Fruit fly (Drosophila melanogaster) whole organism, embryonic: ENCODE measurements around the gene Clk.

Experiments used
- Bdp1 ChIP-seq: fragments of 200-800 bp; sonication (Bioruptor generic); optimal IDR thresholded peaks from 3 replicates; lab custom pipeline; 2016; ENCODE audit warnings: missing biosample characterization, missing genetic modification characterization
- Bgb ChIP-seq: fragments of 200-800 bp; sonication (Bioruptor generic); IDR thresholded peaks from 2 replicates; pipeline ENCODE4 v1.3.6; 2022; ENCODE audit warnings: missing biosample characterization, missing genetic modification characterization; ENCODE audit not compliant: partially characterized antibody
- C15 ChIP-seq: fragments of 200-800 bp; sonication (Bioruptor generic); IDR thresholded peaks from 3 replicates; pipeline ENCODE4 v1.3.6; 2022; ENCODE audit warnings: missing biosample characterization, missing genetic modification characterization
- CG10366 ChIP-seq: fragments of 200-800 bp; sonication (Bioruptor generic); IDR thresholded peaks from 2 replicates; pipeline ENCODE4 v1.3.6; 2022; ENCODE audit warnings: missing biosample characterization, missing genetic modification characterization
- CG12769 ChIP-seq: fragments of 200-800 bp; sonication (Bioruptor generic); optimal IDR thresholded peaks from 2 replicates; lab custom pipeline; 2019; ENCODE audit warnings: missing biosample characterization, mild to moderate bottlenecking, missing genetic modification characterization, moderate library complexity
- CG13123 ChIP-seq: fragments of 200-800 bp; sonication (Bioruptor generic); optimal IDR thresholded peaks from 2 replicates; lab custom pipeline; 2016; ENCODE audit warnings: missing biosample characterization, missing genetic modification characterization
- CG13296 ChIP-seq: fragments of 200-800 bp; sonication (Bioruptor generic); optimal IDR thresholded peaks from 3 replicates; lab custom pipeline; 2018; ENCODE audit warnings: missing biosample characterization, mild to moderate bottlenecking, missing genetic modification characterization
- CG14710 ChIP-seq: fragments of 200-800 bp; sonication (Bioruptor generic); optimal IDR thresholded peaks from 3 replicates; lab custom pipeline; 2019; ENCODE audit warnings: missing biosample characterization, mild to moderate bottlenecking, missing genetic modification characterization, moderate library complexity
- CG14860 ChIP-seq: fragments of 200-800 bp; sonication (Bioruptor generic); IDR thresholded peaks from 3 replicates; pipeline ENCODE4 v1.3.6; 2022; ENCODE audit warnings: missing biosample characterization, missing genetic modification characterization; ENCODE audit not compliant: partially characterized antibody
- CG15514 ChIP-seq: fragments of 200-800 bp; sonication (Bioruptor generic); optimal IDR thresholded peaks from 3 replicates; lab custom pipeline; 2017; ENCODE audit warnings: missing biosample characterization, missing genetic modification characterization, mild to moderate bottlenecking, moderate library complexity, missing genetic modification reagents
- CG16863 ChIP-seq: fragments of 200-800 bp; sonication (Bioruptor generic); optimal IDR thresholded peaks from 3 replicates; lab custom pipeline; 2016; ENCODE audit warnings: missing biosample characterization, missing genetic modification characterization
- CG2889 ChIP-seq: fragments of 200-800 bp; sonication (Bioruptor generic); IDR thresholded peaks from 3 replicates; pipeline ENCODE4 v1.3.6; 2022; ENCODE audit warnings: missing biosample characterization, missing genetic modification characterization
- CG3407 ChIP-seq: fragments of 200-800 bp; sonication (Bioruptor generic); optimal IDR thresholded peaks from 2 replicates; lab custom pipeline; 2018; ENCODE audit warnings: missing biosample characterization, mild to moderate bottlenecking, missing genetic modification characterization
- CG5953 ChIP-seq: fragments of 200-800 bp; sonication (Bioruptor generic); IDR thresholded peaks from 2 replicates; pipeline ENCODE4 v1.3.6; 2022; ENCODE audit warnings: missing biosample characterization, missing genetic modification characterization
- CG6813 ChIP-seq: fragments of 200-800 bp; sonication (Bioruptor generic); optimal IDR thresholded peaks from 2 replicates; lab custom pipeline; 2017; ENCODE audit warnings: missing biosample characterization, missing genetic modification characterization, mild to moderate bottlenecking, moderate library complexity, missing genetic modification reagents
- CG8359 ChIP-seq: fragments of 200-800 bp; sonication (Bioruptor generic); optimal IDR thresholded peaks from 2 replicates; lab custom pipeline; 2017; ENCODE audit warnings: missing biosample characterization, mild to moderate bottlenecking, missing genetic modification characterization, borderline replicate concordance
- CHES-1-like ChIP-seq: fragments of 200-800 bp; sonication (Bioruptor generic); optimal IDR thresholded peaks from 2 replicates; lab custom pipeline; 2016; ENCODE audit warnings: missing biosample characterization, missing genetic modification characterization
- Gsc ChIP-seq: fragments of 200-800 bp; sonication (Bioruptor generic); IDR thresholded peaks from 2 replicates; pipeline ENCODE4 v1.3.6; 2022; ENCODE audit warnings: missing biosample characterization, missing genetic modification characterization
- H2.0 ChIP-seq: fragments of 200-800 bp; sonication (Bioruptor generic); IDR thresholded peaks from 2 replicates; pipeline ENCODE4 v1.3.6; 2022; ENCODE audit warnings: missing biosample characterization, missing genetic modification characterization
- Hand ChIP-seq: fragments of 200-800 bp; sonication (Bioruptor generic); optimal IDR thresholded peaks from 2 replicates; lab custom pipeline; 2017; ENCODE audit warnings: mild to moderate bottlenecking, missing biosample characterization, missing genetic modification reagents, missing genetic modification characterization
- NK7.1 ChIP-seq: fragments of 200-800 bp; sonication (Bioruptor generic); optimal IDR thresholded peaks from 3 replicates; lab custom pipeline; 2016; ENCODE audit warnings: missing biosample characterization, missing genetic modification characterization
- Neu2 ChIP-seq: fragments of 200-800 bp; sonication (Bioruptor generic); optimal IDR thresholded peaks from 3 replicates; lab custom pipeline; 2016; ENCODE audit warnings: missing biosample characterization, missing genetic modification characterization, borderline replicate concordance
- Rfx ChIP-seq: fragments of 200-800 bp; sonication (Bioruptor generic); IDR thresholded peaks from 2 replicates; pipeline ENCODE4 v1.3.6; 2022; ENCODE audit warnings: missing biosample characterization, missing genetic modification characterization
- Stat92E ChIP-seq, 3 experiments: fragments of >200 bp in 2 of 3; fragments of 200-800 bp in 1 of 3; sonication (Bioruptor generic) in 1 of 3; optimal IDR thresholded peaks; 2 replicates each; lab custom pipeline; 2017 to 2019; ENCODE audit warnings: missing biosample characterization in 3 of 3, missing genetic modification characterization in 3 of 3, mild to moderate bottlenecking in 1 of 3, moderate library complexity in 1 of 3
- bbx ChIP-seq: fragments of 200-800 bp; sonication (Bioruptor generic); IDR thresholded peaks from 2 replicates; pipeline ENCODE4 v1.3.6; 2022; ENCODE audit warnings: missing biosample characterization, missing genetic modification characterization; ENCODE audit not compliant: partially characterized antibody
- bowl ChIP-seq: fragments of 200-800 bp; sonication (Bioruptor generic); IDR thresholded peaks from 2 replicates; pipeline ENCODE4 v1.3.6; 2022; ENCODE audit warnings: missing biosample characterization, missing genetic modification characterization
- btn ChIP-seq: fragments of 200-800 bp; sonication (Bioruptor generic); optimal IDR thresholded peaks from 2 replicates; lab custom pipeline; 2016; ENCODE audit warnings: missing biosample characterization, missing genetic modification characterization
- chif ChIP-seq, 2 experiments: fragments of 200-800 bp; sonication (Bioruptor generic); optimal IDR thresholded peaks; 3 replicates each; lab custom pipeline; 2016; ENCODE audit warnings: missing biosample characterization in 2 of 2, missing genetic modification characterization in 2 of 2
- chinmo ChIP-seq: fragments of 200-800 bp; sonication (Bioruptor generic); IDR thresholded peaks from 4 replicates; pipeline ENCODE4 v1.3.6; 2022; ENCODE audit warnings: missing biosample characterization, missing genetic modification characterization; ENCODE audit not compliant: partially characterized antibody
- eve ChIP-seq, 2 experiments: fragments of >200 bp; optimal IDR thresholded peaks; 2 replicates each; lab custom pipeline; 2017; ENCODE audit warnings: missing biosample characterization in 2 of 2, missing genetic modification characterization in 2 of 2
- fd96Cb ChIP-seq: fragments of 200-800 bp; sonication (Bioruptor generic); optimal IDR thresholded peaks from 2 replicates; lab custom pipeline; 2018; ENCODE audit warnings: missing biosample characterization, mild to moderate bottlenecking, missing genetic modification characterization, moderate library complexity
- ftz-f1 ChIP-seq: fragments of 200-800 bp; sonication (Bioruptor generic); optimal IDR thresholded peaks from 2 replicates; lab custom pipeline; 2016; ENCODE audit warnings: missing biosample characterization, missing genetic modification characterization
- gem ChIP-seq: fragments of 200-800 bp; sonication (Bioruptor generic); optimal IDR thresholded peaks from 2 replicates; lab custom pipeline; 2019; ENCODE audit warnings: missing biosample characterization, mild to moderate bottlenecking, missing genetic modification characterization, moderate library complexity
- inv ChIP-seq: fragments of 200-800 bp; sonication (Bioruptor generic); IDR thresholded peaks from 2 replicates; pipeline ENCODE4 v1.3.6; 2022; ENCODE audit warnings: missing biosample characterization, missing genetic modification characterization; ENCODE audit not compliant: partially characterized antibody
- kay ChIP-seq: fragments of 200-800 bp; sonication (Bioruptor generic); optimal IDR thresholded peaks from 2 replicates; lab custom pipeline; 2016; ENCODE audit warnings: missing biosample characterization, missing genetic modification characterization
- knrl ChIP-seq: fragments of 200-800 bp; sonication (Bioruptor generic); IDR thresholded peaks from 3 replicates; pipeline ENCODE4 v1.3.6; 2022; ENCODE audit warnings: missing biosample characterization, missing genetic modification characterization; ENCODE audit not compliant: partially characterized antibody
- luna ChIP-seq: fragments of 200-800 bp; sonication (Bioruptor generic); optimal IDR thresholded peaks from 2 replicates; lab custom pipeline; 2016; ENCODE audit warnings: missing biosample characterization, missing genetic modification characterization
- oc ChIP-seq: fragments of 200-800 bp; sonication (Bioruptor generic); optimal IDR thresholded peaks from 2 replicates; lab custom pipeline; 2018; ENCODE audit warnings: missing biosample characterization, mild to moderate bottlenecking, missing genetic modification characterization, moderate library complexity
- ro ChIP-seq: fragments of 200-800 bp; sonication (Bioruptor generic); IDR thresholded peaks from 2 replicates; pipeline ENCODE4 v1.3.6; 2022; ENCODE audit warnings: missing biosample characterization, missing genetic modification characterization
- sd ChIP-seq: fragments of 200-800 bp; sonication (Bioruptor generic); optimal IDR thresholded peaks from 3 replicates; lab custom pipeline; 2018; ENCODE audit warnings: missing biosample characterization, mild to moderate bottlenecking, missing genetic modification characterization, moderate library complexity
- slbo ChIP-seq: fragments of 200-800 bp; sonication (Bioruptor generic); IDR thresholded peaks from 2 replicates; pipeline ENCODE4 v1.3.6; 2022; ENCODE audit warnings: missing biosample characterization, missing genetic modification characterization
- sqz ChIP-seq: fragments of 200-800 bp; sonication (Bioruptor generic); optimal IDR thresholded peaks from 3 replicates; lab custom pipeline; 2018; ENCODE audit warnings: missing biosample characterization, mild to moderate bottlenecking, missing genetic modification characterization
- ssp ChIP-seq: fragments of 200-800 bp; sonication (Bioruptor generic); IDR thresholded peaks from 2 replicates; pipeline ENCODE4 v1.3.6; 2022; ENCODE audit warnings: missing biosample characterization, missing genetic modification characterization
- stwl ChIP-seq: fragments of 200-800 bp; sonication (Bioruptor generic); optimal IDR thresholded peaks from 3 replicates; lab custom pipeline; 2018; ENCODE audit warnings: missing biosample characterization, mild to moderate bottlenecking, missing genetic modification characterization, moderate library complexity
- twi ChIP-seq: fragments of 200-800 bp; optimal IDR thresholded peaks from 2 replicates; lab custom pipeline; 2019; ENCODE audit warnings: missing biosample characterization, mild to moderate bottlenecking, missing genetic modification characterization, moderate library complexity
- vfl ChIP-seq: fragments of 200-800 bp; sonication (Bioruptor generic); optimal IDR thresholded peaks from 2 replicates; lab custom pipeline; 2016; ENCODE audit warnings: missing biosample characterization, missing genetic modification characterization
- vvl ChIP-seq: fragments of 200-800 bp; sonication (Bioruptor generic); IDR thresholded peaks from 2 replicates; pipeline ENCODE4 v1.3.6; 2022; ENCODE audit warnings: missing biosample characterization, missing genetic modification characterization
- zf30C ChIP-seq: fragments of 200-800 bp; sonication (Bioruptor generic); optimal IDR thresholded peaks from 3 replicates; lab custom pipeline; 2018; ENCODE audit warnings: missing biosample characterization, mild to moderate bottlenecking, missing genetic modification characterization
- zfh2 ChIP-seq: fragments of 200-800 bp; sonication (Bioruptor generic); optimal IDR thresholded peaks from 2 replicates; lab custom pipeline; 2016; ENCODE audit warnings: missing biosample characterization, missing genetic modification characterization

The Clk gene

DNA sequence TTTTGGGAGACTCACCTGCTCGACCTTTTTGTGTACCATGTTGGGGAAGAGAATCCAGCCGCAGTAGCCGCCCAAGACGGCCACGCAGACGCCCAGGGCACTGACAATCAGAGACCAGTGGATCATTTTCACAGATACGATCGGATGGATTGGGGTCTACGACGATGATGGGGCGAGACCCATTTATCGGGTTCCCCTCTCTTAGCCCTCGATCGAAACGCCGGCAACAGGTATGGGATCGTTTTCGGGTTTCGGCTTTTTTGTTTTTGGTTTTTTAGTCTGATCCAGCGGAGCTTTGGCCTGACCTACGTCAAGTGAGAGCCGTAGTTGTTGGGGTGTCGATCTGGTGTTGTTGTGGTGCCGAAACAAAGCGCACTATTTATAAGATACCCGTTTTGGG lies 33.5 kb downstream of the Clk start (continued):
- TF ChIP-seq CG13296 (GFP tag; lab: Kevin White, UChicago) (no peak), Bgb (no peak), oc (tag; lab: Kevin White, UChicago) (peak; percentile 76), CG5953 (GFP tag; lab: Robert Waterston, UW) (no peak), chinmo (0 out of 4 replicates have a peak, but pooled peaks have one; percentile 54), sd (peak; percentile 37), btn (no peak), vfl (GFP tag; lab: Kevin White, UChicago) (no peak), chif (GFP tag; optimal IDR thresholded peaks at IDR 0.05; lab: Kevin White, UChicago) (no peak), Rfx (no peak), CG14860 (GFP tag; lab: Robert Waterston, UW) (no peak), stwl (tag; lab: Kevin White, UChicago) (no peak), CG10366 (GFP tag; lab: Robert Waterston, UW) (no peak), gem (tag; lab: Kevin White, UChicago) (no peak), fd96Cb (tag; lab: Kevin White, UChicago) (no peak), twi (tag; lab: Kevin White, UChicago) (no peak), CG13123 (GFP tag; lab: Kevin White, UChicago) (no peak), H2.0 (GFP tag; lab: Robert Waterston, UW) (no peak), ftz-f1 (GFP tag; lab: Kevin White, UChicago) (no peak), luna (GFP tag; lab: Kevin White, UChicago) (no peak), inv (GFP tag; lab: Robert Waterston, UW) (no peak), Neu2 (GFP tag; lab: Kevin White, UChicago) (no peak), slbo (GFP tag; lab: Robert Waterston, UW) (no peak)

DNA sequence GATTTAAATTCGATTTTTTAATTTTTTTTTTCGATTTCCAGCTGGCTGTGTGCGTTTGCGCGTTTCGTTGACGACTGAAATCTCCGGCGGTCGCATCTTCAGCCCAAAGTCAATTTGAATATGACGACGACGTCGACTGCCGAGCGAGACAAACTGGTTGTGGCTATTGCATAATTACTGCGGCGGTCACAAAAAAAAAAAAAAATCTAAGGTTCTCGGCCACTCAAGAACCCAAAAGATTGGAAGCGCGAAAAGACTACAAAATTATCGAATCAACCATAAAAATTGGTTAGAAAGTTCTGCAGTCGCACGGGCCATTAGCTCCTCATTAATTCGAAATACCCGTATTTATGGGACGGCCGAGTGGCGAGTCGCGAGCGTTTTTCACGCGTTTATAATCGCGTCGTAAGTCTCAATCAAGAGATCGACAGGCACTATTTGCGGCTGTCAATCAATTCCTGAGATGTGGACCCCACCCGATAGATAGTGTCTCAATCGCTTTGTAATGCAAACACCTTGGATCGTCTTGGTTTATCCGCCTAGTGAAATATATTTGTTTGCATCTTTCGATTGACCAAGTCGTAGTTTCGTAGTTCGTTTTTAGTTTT lies 43.2 kb downstream of the Clk start, which contains the start of gene CG8492:
CG8492 (minus strand) TSS at position 51 of the 608 bp plus-strand sequence.
- TF ChIP-seq chinmo (peak; percentile 63; the same call in 2 of the 4 replicates), CG6813 (GFP tag; lab: Kevin White, UChicago) (no peak), Hand (GFP tag; lab: Kevin White, UChicago) (no peak), sqz (GFP tag; lab: Kevin White, UChicago) (peak; percentile 43), CG14710 (tag; lab: Kevin White, UChicago) (no peak), CG12769 (tag; lab: Kevin White, UChicago) (no peak), Stat92E (GFP tag; optimal IDR thresholded peaks at IDR 0.05; lab: Kevin White, UChicago) (no peak), C15 (GFP tag; lab: Robert Waterston, UW) (no peak), inv (GFP tag; lab: Robert Waterston, UW) (no peak), knrl (GFP tag; lab: Robert Waterston, UW) (no peak), eve (GFP tag; optimal IDR thresholded peaks at IDR 0.05; lab: Kevin White, UChicago) (no peak), vvl (GFP tag; lab: Robert Waterston, UW) (peak; percentile 53; the same call in 1 of the 2 replicates), kay (GFP tag; lab: Kevin White, UChicago) (no peak), CG15514 (no peak), bowl (GFP tag; lab: Robert Waterston, UW) (no peak), bbx (GFP tag; lab: Robert Waterston, UW) (no peak), CG8359 (GFP tag; lab: Kevin White, UChicago) (peak; percentile 98), zf30C (no peak), ssp (GFP tag; lab: Robert Waterston, UW) (no peak), CG3407 (GFP tag; lab: Kevin White, UChicago) (no peak), CG2889 (GFP tag; lab: Robert Waterston, UW) (no peak), Gsc (GFP tag; lab: Robert Waterston, UW) (no peak), NK7.1 (GFP tag; lab: Kevin White, UChicago) (no peak), ro (GFP tag; lab: Robert Waterston, UW) (no peak), Bdp1 (GFP tag; lab: Kevin White, UChicago) (no peak), CG16863 (no peak), zfh2 (GFP tag; lab: Kevin White, UChicago) (no peak), CHES-1-like (GFP tag; lab: Kevin White, UChicago) (no peak)
